Worm (Caenorhabditis elegans) whole organism, early embryonic: ENCODE data around the gene R04B5.7.

Experiments used
- B0310.2 ChIP-seq: sonication (generic microtip); optimal IDR thresholded peaks from 2 replicates; lab custom pipeline; 2016; ENCODE audit warnings: mild to moderate bottlenecking, missing genetic modification characterization, missing compliant biosample characterization
- F13C5.2 ChIP-seq: sonication (generic microtip); optimal IDR thresholded peaks from 2 replicates; lab custom pipeline; 2017; ENCODE audit warnings: mild to moderate bottlenecking, missing genetic modification characterization, inconsistent platforms, missing compliant biosample characterization
- aly-1 ChIP-seq: sonication (generic microtip); optimal IDR thresholded peaks from 2 replicates; lab custom pipeline; 2016; ENCODE audit warnings: missing genetic modification characterization, missing compliant biosample characterization
- ama-1 ChIP-seq: fragments of 150-350 bp; optimal IDR thresholded peaks from 2 replicates; lab custom pipeline; 2014
- ceh-13 ChIP-seq: fragments of 200-800 bp; sonication (Bioruptor generic); optimal IDR thresholded peaks from 2 replicates; lab custom pipeline; 2018; ENCODE audit warnings: mild to moderate bottlenecking, missing genetic modification characterization, missing compliant biosample characterization
- ceh-36 ChIP-seq: sonication (generic microtip); optimal IDR thresholded peaks from 2 replicates; lab custom pipeline; 2016; ENCODE audit warnings: missing genetic modification characterization, inconsistent platforms, missing compliant biosample characterization
- ets-7 ChIP-seq: sonication (generic microtip); optimal IDR thresholded peaks from 2 replicates; lab custom pipeline; 2016; ENCODE audit warnings: missing genotype, missing genetic modification characterization, missing compliant biosample characterization
- flt-1 ChIP-seq: fragments of 200-800 bp; sonication (Bioruptor generic); IDR thresholded peaks from 2 replicates; pipeline ENCODE4 v1.3.6; 2022; ENCODE audit warnings: missing genetic modification characterization, missing compliant biosample characterization
- hmbx-1 ChIP-seq: sonication (generic microtip); optimal IDR thresholded peaks from 2 replicates; lab custom pipeline; 2016; ENCODE audit warnings: mild to moderate bottlenecking, missing genetic modification characterization, missing compliant biosample characterization
- hmg-4 ChIP-seq: fragments of 200-800 bp; sonication (Bioruptor generic); optimal IDR thresholded peaks from 2 replicates; lab custom pipeline; 2018; ENCODE audit warnings: mild to moderate bottlenecking, missing genetic modification characterization, missing compliant biosample characterization
- hnd-1 ChIP-seq: sonication (generic microtip); optimal IDR thresholded peaks from 2 replicates; lab custom pipeline; 2016; ENCODE audit warnings: missing genetic modification characterization, missing compliant biosample characterization
- pes-1 ChIP-seq: fragments of 200-800 bp; sonication (Bioruptor generic); IDR thresholded peaks from 2 replicates; pipeline ENCODE4 v1.3.6; 2022; ENCODE audit warnings: missing genetic modification reagents, missing genetic modification characterization, missing compliant biosample characterization
- scrt-1 ChIP-seq: fragments of 200-800 bp; sonication (Bioruptor generic); IDR thresholded peaks from 2 replicates; pipeline ENCODE4 v1.3.6; 2022; ENCODE audit warnings: missing genetic modification characterization, missing compliant biosample characterization
- sea-1 ChIP-seq: fragments of 200-800 bp; sonication (Bioruptor generic); conservative IDR thresholded peaks from 2 replicates; pipeline ENCODE4 v1.3.6; 2022; ENCODE audit warnings: missing genetic modification characterization, missing compliant biosample characterization
- tbx-11 ChIP-seq: fragments of 200-800 bp; sonication (Bioruptor generic); IDR thresholded peaks from 2 replicates; pipeline ENCODE4 v1.3.6; 2022; ENCODE audit warnings: missing genetic modification characterization, missing compliant biosample characterization
- tbx-37 ChIP-seq: fragments of 200-800 bp; sonication (Bioruptor generic); conservative IDR thresholded peaks from 2 replicates; pipeline ENCODE4 v1.3.6; 2022; ENCODE audit warnings: missing genetic modification reagents, missing genetic modification characterization, missing compliant biosample characterization
- tra-4 ChIP-seq: sonication (generic microtip); optimal IDR thresholded peaks from 2 replicates; lab custom pipeline; 2017; ENCODE audit warnings: missing genetic modification characterization, missing compliant biosample characterization

The R04B5.7 gene

ce11 chrV:10122670-10123069 lies 32.3 kb upstream of the R04B5.7 start, which contains the start of gene srxa-19:
Gene srxa-19, minus strand, starts transcription at chrV:10122770.
- TF ChIP-seq scrt-1 (GFP tag; lab: Robert Waterston, UW), result no peak
- TF ChIP-seq pes-1 (GFP tag; lab: Robert Waterston, UW), result no peak
- TF ChIP-seq tbx-11, result no peak
- no peak for TF ChIP-seq ceh-36 (tag; lab: Kevin White, UChicago)
- no peak for TF ChIP-seq ets-7 (tag; lab: Kevin White, UChicago)
- TF ChIP-seq flt-1 (GFP tag; lab: Robert Waterston, UW), result no peak

ce11 chrV:10120898-10121297 lies 30.5 kb upstream of the R04B5.7 start, which contains the start of gene srxa-18:
Gene srxa-18, minus strand, starts transcription at chrV:10120997.
- TF ChIP-seq flt-1 (GFP tag; lab: Robert Waterston, UW) (no peak), hnd-1 (tag; lab: Kevin White, UChicago) (no peak), ceh-13 (GFP tag; lab: Kevin White, UChicago) (no peak), ama-1 (lab: Kevin White, UChicago) (no peak), hmg-4 (GFP tag; lab: Kevin White, UChicago) (no peak), sea-1 (GFP tag; lab: Robert Waterston, UW) (no peak), aly-1 (tag; lab: Kevin White, UChicago) (no peak), scrt-1 (GFP tag; lab: Robert Waterston, UW) (no peak), tra-4 (tag; lab: Kevin White, UChicago) (no peak), ets-7 (tag; lab: Kevin White, UChicago) (no peak)

ce11 chrV:10117465-10117864 lies 27.1 kb upstream of the R04B5.7 start, which contains the start of gene C08B6.5:
Gene C08B6.5, plus strand, starts transcription at chrV:10117765.
- TF ChIP-seq tbx-11 (no peak), pes-1 (GFP tag; lab: Robert Waterston, UW) (no peak), hnd-1 (tag; lab: Kevin White, UChicago) (no peak), tbx-37 (GFP tag; lab: Robert Waterston, UW) (no peak), ceh-36 (tag; lab: Kevin White, UChicago) (no peak), hmbx-1 (tag; lab: Kevin White, UChicago) (no peak), ama-1 (lab: Kevin White, UChicago) (no peak)

ce11 chrV:10114329-10114728 lies 24.0 kb upstream of the R04B5.7 start, which contains the start of gene cht-5:
Gene cht-5, plus strand, starts transcription at chrV:10114629.
- no peak for TF ChIP-seq flt-1 (GFP tag; lab: Robert Waterston, UW)
- TF ChIP-seq pes-1 (GFP tag; lab: Robert Waterston, UW), result no peak
- no peak for TF ChIP-seq hmbx-1 (tag; lab: Kevin White, UChicago)
- no peak for TF ChIP-seq tbx-11
- no peak for TF ChIP-seq ceh-36 (tag; lab: Kevin White, UChicago)
- TF ChIP-seq ets-7 (tag; lab: Kevin White, UChicago), result no peak
- no peak for TF ChIP-seq sea-1 (GFP tag; lab: Robert Waterston, UW)
- TF ChIP-seq ceh-13 (GFP tag; lab: Kevin White, UChicago), result no peak
- TF ChIP-seq ama-1 (lab: Kevin White, UChicago), result no peak
- TF ChIP-seq B0310.2 (tag; lab: Kevin White, UChicago), result no peak
- TF ChIP-seq hmg-4 (GFP tag; lab: Kevin White, UChicago), result no peak
- no peak for TF ChIP-seq F13C5.2 (tag; lab: Kevin White, UChicago)
- TF ChIP-seq tra-4 (tag; lab: Kevin White, UChicago), result no peak
- TF ChIP-seq scrt-1 (GFP tag; lab: Robert Waterston, UW), result no peak
- TF ChIP-seq tbx-37 (GFP tag; lab: Robert Waterston, UW), result no peak

ce11 chrV:10112187-10112586 lies 21.8 kb upstream of the R04B5.7 start, which contains the start of gene C08B6.3:
Gene C08B6.3, minus strand, starts transcription at chrV:10112287.
- TF ChIP-seq ets-7 (tag; lab: Kevin White, UChicago), result no peak
- TF ChIP-seq ama-1 (lab: Kevin White, UChicago), result no peak
- no peak for TF ChIP-seq F13C5.2 (tag; lab: Kevin White, UChicago)
- no peak for TF ChIP-seq B0310.2 (tag; lab: Kevin White, UChicago)
- no peak for TF ChIP-seq scrt-1 (GFP tag; lab: Robert Waterston, UW)
- TF ChIP-seq tbx-37 (GFP tag; lab: Robert Waterston, UW), result no peak
- TF ChIP-seq hmbx-1 (tag; lab: Kevin White, UChicago), result no peak
- TF ChIP-seq aly-1 (tag; lab: Kevin White, UChicago), result no peak
- no peak for TF ChIP-seq hmg-4 (GFP tag; lab: Kevin White, UChicago)
- no peak for TF ChIP-seq hnd-1 (tag; lab: Kevin White, UChicago)
- no peak for TF ChIP-seq sea-1 (GFP tag; lab: Robert Waterston, UW)
- no peak for TF ChIP-seq tbx-11

- TF ChIP-seq aly-1 (tag; lab: Kevin White, UChicago), result no peak
- no peak for TF ChIP-seq tbx-11
- no peak for TF ChIP-seq ama-1 (lab: Kevin White, UChicago)
- TF ChIP-seq F13C5.2 (tag; lab: Kevin White, UChicago), result no peak
- no peak for TF ChIP-seq tbx-37 (GFP tag; lab: Robert Waterston, UW)
- no peak for TF ChIP-seq hmbx-1 (tag; lab: Kevin White, UChicago)
- no peak for TF ChIP-seq scrt-1 (GFP tag; lab: Robert Waterston, UW)
- no peak for TF ChIP-seq flt-1 (GFP tag; lab: Robert Waterston, UW)
- TF ChIP-seq sea-1 (GFP tag; lab: Robert Waterston, UW), result no peak
- no peak for TF ChIP-seq hnd-1 (tag; lab: Kevin White, UChicago)
- no peak for TF ChIP-seq pes-1 (GFP tag; lab: Robert Waterston, UW)
- no peak for TF ChIP-seq hmg-4 (GFP tag; lab: Kevin White, UChicago)
- no peak for TF ChIP-seq ets-7 (tag; lab: Kevin White, UChicago)
- TF ChIP-seq B0310.2 (tag; lab: Kevin White, UChicago), result no peak
These were observed 20.8 kb upstream of the R04B5.7 start for ce11 chrV:10111129-10111528.

- TF ChIP-seq tra-4 (tag; lab: Kevin White, UChicago), result no peak
- TF ChIP-seq ceh-36 (tag; lab: Kevin White, UChicago), result no peak
- no peak for TF ChIP-seq pes-1 (GFP tag; lab: Robert Waterston, UW)
- no peak for TF ChIP-seq flt-1 (GFP tag; lab: Robert Waterston, UW)
- TF ChIP-seq scrt-1 (GFP tag; lab: Robert Waterston, UW), result no peak
- TF ChIP-seq tbx-11, result no peak
- no peak for TF ChIP-seq hnd-1 (tag; lab: Kevin White, UChicago)
- TF ChIP-seq tbx-37 (GFP tag; lab: Robert Waterston, UW), result no peak
- TF ChIP-seq B0310.2 (tag; lab: Kevin White, UChicago), result no peak
- TF ChIP-seq ama-1 (lab: Kevin White, UChicago), result no peak
- no peak for TF ChIP-seq aly-1 (tag; lab: Kevin White, UChicago)
- TF ChIP-seq hmbx-1 (tag; lab: Kevin White, UChicago), result no peak
- no peak for TF ChIP-seq hmg-4 (GFP tag; lab: Kevin White, UChicago)
These were observed 16.9 kb upstream of the R04B5.7 start, which contains the start of gene C08B6.11 for ce11 chrV:10107309-10107708. Gene C08B6.11, plus strand, starts transcription at chrV:10107609.
